Worm (Caenorhabditis elegans) whole organism, L1 larva: ENCODE results near the gene rde-1.

Source experiments
- aly-2 ChIP-seq: fragments of 150-350 bp; optimal IDR thresholded peaks from 2 replicates; lab custom pipeline; 2014; ENCODE audit warnings: missing biosample characterization, missing genetic modification characterization
- blmp-1 ChIP-seq: fragments of 150-350 bp; optimal IDR thresholded peaks from 2 replicates; lab custom pipeline; 2014; ENCODE audit warnings: missing biosample characterization, missing genetic modification characterization
- ceh-63 ChIP-seq: fragments of 200-800 bp; sonication (Bioruptor generic); optimal IDR thresholded peaks from 2 replicates; lab custom pipeline; 2018; ENCODE audit warnings: mild to moderate bottlenecking, missing genetic modification characterization, missing compliant biosample characterization
- ces-1 ChIP-seq: fragments of 150-350 bp; optimal IDR thresholded peaks from 2 replicates; lab custom pipeline; 2014; ENCODE audit warnings: missing biosample characterization, missing genetic modification reagents, missing genetic modification characterization
- efl-3 ChIP-seq: fragments of 200-800 bp; sonication (Bioruptor generic); optimal IDR thresholded peaks from 2 replicates; lab custom pipeline; 2018; ENCODE audit warnings: mild to moderate bottlenecking, missing genetic modification characterization, missing compliant biosample characterization
- egl-27 ChIP-seq, 2 experiments: fragments of 150-350 bp in 1 of 2; sonication (generic microtip); optimal IDR thresholded peaks; 3 replicates each; lab custom pipeline; 2017 to 2018; ENCODE audit warnings: missing biosample characterization in 2 of 2, missing genetic modification characterization in 2 of 2, missing genetic modification reagents in 2 of 2
- elt-2 ChIP-seq: sonication (generic microtip); optimal IDR thresholded peaks from 2 replicates; lab custom pipeline; 2016; ENCODE audit warnings: missing genetic modification characterization, mild to moderate bottlenecking, inconsistent platforms, missing compliant biosample characterization, missing genetic modification reagents
- elt-3 ChIP-seq, 6 experiments: fragments of 150-350 bp in 1 of 6; sonication (generic microtip); optimal IDR thresholded peaks; 2 replicates each; lab custom pipeline; 2017 to 2018; ENCODE audit warnings: missing biosample characterization in 6 of 6, missing genetic modification characterization in 6 of 6, inconsistent platforms in 1 of 6
- ets-5 ChIP-seq: fragments of 200-800 bp; sonication (Bioruptor generic); IDR thresholded peaks from 2 replicates; pipeline ENCODE4 v1.3.6; 2022; ENCODE audit warnings: missing genetic modification characterization, missing compliant biosample characterization
- fkh-4 ChIP-seq: sonication (generic microtip); optimal IDR thresholded peaks from 2 replicates; lab custom pipeline; 2016; ENCODE audit warnings: missing compliant biosample characterization, missing genetic modification characterization, borderline replicate concordance
- fkh-8 ChIP-seq: sonication (generic microtip); optimal IDR thresholded peaks from 2 replicates; lab custom pipeline; 2016; ENCODE audit warnings: mild to moderate bottlenecking, missing genetic modification characterization, missing compliant biosample characterization
- grh-1 ChIP-seq: fragments of 200-800 bp; sonication (Bioruptor generic); IDR thresholded peaks from 2 replicates; pipeline ENCODE4 v1.3.6; 2022; ENCODE audit warnings: missing genetic modification reagents, missing genetic modification characterization, missing compliant biosample characterization
- hlh-17 ChIP-seq: fragments of 200-800 bp; sonication (Bioruptor generic); optimal IDR thresholded peaks from 2 replicates; lab custom pipeline; 2018; ENCODE audit warnings: missing genetic modification characterization, mild to moderate bottlenecking, missing compliant biosample characterization, moderate library complexity, borderline replicate concordance
- hlh-4 ChIP-seq: sonication (generic microtip); optimal IDR thresholded peaks from 2 replicates; lab custom pipeline; 2016; ENCODE audit warnings: mild to moderate bottlenecking, missing genetic modification characterization, missing compliant biosample characterization
- hpl-2 ChIP-seq: fragments of 150-350 bp; optimal IDR thresholded peaks from 2 replicates; lab custom pipeline; 2014; ENCODE audit warnings: missing biosample characterization, missing genetic modification reagents, missing genetic modification characterization
- lin-13 ChIP-seq: fragments of 150-350 bp; optimal IDR thresholded peaks from 2 replicates; lab custom pipeline; 2014; ENCODE audit warnings: missing biosample characterization, missing genetic modification reagents, missing genetic modification characterization
- lin-14 ChIP-seq: fragments of 200-800 bp; sonication (Bioruptor generic); optimal IDR thresholded peaks from 2 replicates; lab custom pipeline; 2018; ENCODE audit warnings: mild to moderate bottlenecking, missing genetic modification characterization, moderate library complexity, missing compliant biosample characterization
- lin-35 ChIP-seq, 2 experiments: fragments of 150-350 bp; optimal IDR thresholded peaks; 2 replicates each; lab custom pipeline; 2014; ENCODE audit warnings: missing biosample characterization in 2 of 2, missing genetic modification characterization in 2 of 2, missing genetic modification reagents in 2 of 2
- lin-39 ChIP-seq: fragments of 150-350 bp; optimal IDR thresholded peaks from 2 replicates; lab custom pipeline; 2014; ENCODE audit warnings: missing biosample characterization, missing genetic modification reagents, missing genetic modification characterization
- lir-3 ChIP-seq: sonication (generic microtip); optimal IDR thresholded peaks from 2 replicates; lab custom pipeline; 2016; ENCODE audit warnings: mild to moderate bottlenecking, missing genetic modification characterization, moderate library complexity, missing compliant biosample characterization; ENCODE audit not compliant: poor library complexity
- mab-9 ChIP-seq: fragments of 200-800 bp; sonication (Bioruptor generic); IDR thresholded peaks from 2 replicates; pipeline ENCODE4 v1.3.6; 2022; ENCODE audit warnings: missing genetic modification reagents, missing genetic modification characterization, missing compliant biosample characterization
- mdl-1 ChIP-seq, 2 experiments: fragments of 150-350 bp; optimal IDR thresholded peaks; 2 replicates each; lab custom pipeline; 2014 to 2017; ENCODE audit warnings: missing biosample characterization in 2 of 2, missing genetic modification characterization in 2 of 2, inconsistent platforms in 1 of 2
- nhr-12 ChIP-seq: sonication (generic microtip); optimal IDR thresholded peaks from 2 replicates; lab custom pipeline; 2017; ENCODE audit warnings: missing biosample characterization, missing genetic modification characterization
- nhr-20 ChIP-seq: sonication (generic microtip); optimal IDR thresholded peaks from 2 replicates; lab custom pipeline; 2016; ENCODE audit warnings: mild to moderate bottlenecking, missing genetic modification characterization, missing compliant biosample characterization
- nhr-237 ChIP-seq: fragments of 150-350 bp; optimal IDR thresholded peaks from 2 replicates; lab custom pipeline; 2014; ENCODE audit warnings: missing biosample characterization, missing genetic modification characterization
- pag-3 ChIP-seq: sonication (generic microtip); optimal IDR thresholded peaks from 2 replicates; lab custom pipeline; 2017; ENCODE audit warnings: missing genetic modification characterization, mild to moderate bottlenecking, missing compliant biosample characterization, antibody characterized with exemption, borderline replicate concordance; ENCODE audit not compliant: insufficient read depth
- pax-3 ChIP-seq: fragments of 200-800 bp; sonication (Bioruptor generic); optimal IDR thresholded peaks from 2 replicates; lab custom pipeline; 2018; ENCODE audit warnings: mild to moderate bottlenecking, missing genetic modification characterization, moderate library complexity, missing compliant biosample characterization
- rnt-1 ChIP-seq: sonication (generic microtip); optimal IDR thresholded peaks from 2 replicates; lab custom pipeline; 2016; ENCODE audit warnings: mild to moderate bottlenecking, missing genetic modification characterization, moderate library complexity, missing compliant biosample characterization
- snpc-4 ChIP-seq: fragments of 150-350 bp; optimal IDR thresholded peaks from 2 replicates; lab custom pipeline; 2014; ENCODE audit warnings: missing biosample characterization, missing genetic modification characterization
- snu-23 ChIP-seq: sonication (generic microtip); optimal IDR thresholded peaks from 2 replicates; lab custom pipeline; 2016; ENCODE audit warnings: missing genetic modification characterization, missing compliant biosample characterization
- sox-4 ChIP-seq: sonication (generic microtip); optimal IDR thresholded peaks from 2 replicates; lab custom pipeline; 2016; ENCODE audit warnings: missing genetic modification characterization, missing compliant biosample characterization
- sup-37 ChIP-seq: fragments of 200-800 bp; sonication (Bioruptor generic); optimal IDR thresholded peaks from 2 replicates; lab custom pipeline; 2018; ENCODE audit warnings: mild to moderate bottlenecking, missing genetic modification characterization, missing compliant biosample characterization
- tbx-2 ChIP-seq: sonication (generic microtip); optimal IDR thresholded peaks from 2 replicates; lab custom pipeline; 2016; ENCODE audit warnings: missing genetic modification characterization, missing compliant biosample characterization
- unc-62 ChIP-seq: fragments of 150-350 bp; optimal IDR thresholded peaks from 2 replicates; lab custom pipeline; 2014; ENCODE audit warnings: missing biosample characterization, missing genetic modification reagents, missing genetic modification characterization
- unc-98 ChIP-seq: fragments of 200-800 bp; sonication (Bioruptor generic); IDR thresholded peaks from 2 replicates; pipeline ENCODE4 v1.3.6; 2022; ENCODE audit warnings: missing genetic modification characterization, missing compliant biosample characterization
- vab-15 ChIP-seq: sonication (generic microtip); optimal IDR thresholded peaks from 2 replicates; lab custom pipeline; 2017; ENCODE audit warnings: missing genotype, mild to moderate bottlenecking, missing genetic modification characterization, missing compliant biosample characterization
- xbp-1 ChIP-seq: sonication (generic microtip); optimal IDR thresholded peaks from 2 replicates; lab custom pipeline; 2016; ENCODE audit warnings: missing genetic modification characterization, missing compliant biosample characterization
- zip-4 ChIP-seq: fragments of 200-800 bp; sonication (Bioruptor generic); optimal IDR thresholded peaks from 2 replicates; lab custom pipeline; 2018; ENCODE audit warnings: mild to moderate bottlenecking, missing genetic modification characterization, moderate library complexity, missing compliant biosample characterization
- ztf-4 ChIP-seq: fragments of 150-350 bp; optimal IDR thresholded peaks from 2 replicates; lab custom pipeline; 2014; ENCODE audit warnings: missing biosample characterization, missing genetic modification characterization

Gene rde-1

DNA sequence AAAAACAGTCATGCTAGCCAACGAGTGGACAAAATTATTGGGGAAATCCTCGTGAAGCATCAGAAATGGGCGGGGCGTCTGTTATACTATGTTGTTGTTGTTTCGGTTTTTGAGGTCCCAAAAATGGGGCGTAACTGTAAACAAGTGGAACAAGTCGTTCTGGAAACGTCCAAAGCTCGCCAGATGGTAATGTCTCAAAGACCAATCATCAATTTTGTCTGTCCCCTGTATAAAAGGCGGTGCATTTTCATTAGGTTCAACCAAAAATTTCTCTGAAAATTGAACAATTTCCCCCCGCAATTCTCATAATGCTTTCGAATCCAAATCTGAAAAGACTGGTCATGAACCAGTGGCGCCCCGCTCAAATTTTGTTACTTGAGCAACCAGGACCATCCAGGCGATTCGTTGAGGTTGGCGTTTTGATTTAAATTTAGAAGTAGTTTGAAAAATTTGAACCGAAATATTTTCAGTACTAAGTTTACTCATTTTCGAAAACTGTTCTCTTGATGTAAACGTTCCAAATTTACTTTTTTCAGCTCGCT lies 27.7 kb upstream of the rde-1 start:
- no peak for TF ChIP-seq aly-2 (tag; lab: Kevin White, UChicago)

ce11 chrV:10018291-10018690 lies 26.8 kb upstream of the rde-1 start:
- TF ChIP-seq xbp-1 (tag; lab: Kevin White, UChicago) = no peak
- no peak for TF ChIP-seq snu-23 (GFP tag; lab: Kevin White, UChicago)
- TF ChIP-seq nhr-12 (tag; lab: Kevin White, UChicago) = no peak
- TF ChIP-seq egl-27 (tag; optimal IDR thresholded peaks at IDR 0.05; lab: Kevin White, UChicago) = no peak
- TF ChIP-seq zip-4 (GFP tag; lab: Kevin White, UChicago) = no peak
- TF ChIP-seq grh-1 = no peak
- TF ChIP-seq unc-98 = no peak
- TF ChIP-seq ces-1 (GFP tag; lab: Kevin White, UChicago) = no peak
- TF ChIP-seq hlh-4 = no peak
- no peak for TF ChIP-seq lin-13 (GFP tag; lab: Kevin White, UChicago)
- TF ChIP-seq nhr-20 (tag; lab: Kevin White, UChicago) = no peak
- no peak for TF ChIP-seq ztf-4 (tag; lab: Kevin White, UChicago)

- TF ChIP-seq lin-14 (peak; percentile 42), nhr-12 (tag; lab: Kevin White, UChicago) (no peak), elt-2 (tag; lab: Kevin White, UChicago) (peak; percentile 42), sup-37 (GFP tag; lab: Kevin White, UChicago) (no peak), pax-3 (tag; lab: Kevin White, UChicago) (no peak), lir-3 (tag; lab: Kevin White, UChicago) (no peak), pag-3 (tag; lab: Kevin White, UChicago) (peak; percentile 41), efl-3 (GFP tag; lab: Kevin White, UChicago) (no peak), vab-15 (no peak), nhr-237 (tag; lab: Kevin White, UChicago) (no peak), elt-3 (tag; optimal IDR thresholded peaks at IDR 0.05; lab: Kevin White, UChicago) (peak in 5 of 6 experiments; percentile 71 to 98 (median 80)), rnt-1 (tag; lab: Kevin White, UChicago) (no peak), blmp-1 (tag; lab: Kevin White, UChicago) (peak; percentile 65), lin-35 (GFP tag; optimal IDR thresholded peaks at IDR 0.05; lab: Kevin White, UChicago) (peak in 1 of 2 experiments; percentile 33), unc-98 (no peak)
These were observed 21.2 kb upstream of the rde-1 start for ce11 chrV:10012639-10013038.

- TF ChIP-seq snpc-4 (tag; lab: Kevin White, UChicago) = no peak
- no peak for TF ChIP-seq hlh-17 (GFP tag; lab: Kevin White, UChicago)
- TF ChIP-seq ets-5 (GFP tag; lab: Robert Waterston, UW) = no peak
These were observed 20.2 kb upstream of the rde-1 start, which contains the start of gene lea-1 for ce11 chrV:10011623-10012022. Gene lea-1, plus strand, starts transcription at chrV:10011923.

ce11 chrV:10007484-10007883 lies 16.0 kb upstream of the rde-1 start:
- TF ChIP-seq ceh-63 (GFP tag; lab: Kevin White, UChicago) (no peak), lin-39 (tag; lab: Kevin White, UChicago) (no peak), tbx-2 (tag; lab: Kevin White, UChicago) (no peak), ces-1 (GFP tag; lab: Kevin White, UChicago) (no peak), aly-2 (tag; lab: Kevin White, UChicago) (no peak), sox-4 (tag; lab: Kevin White, UChicago) (no peak), hpl-2 (GFP tag; lab: Kevin White, UChicago) (no peak), unc-62 (GFP tag; lab: Kevin White, UChicago) (no peak), mab-9 (no peak), fkh-4 (tag; lab: Kevin White, UChicago) (no peak), fkh-8 (no peak), mdl-1 (tag; optimal IDR thresholded peaks at IDR 0.05; lab: Kevin White, UChicago) (no peak)
- TF ChIP-seq, all 84 proteins: peak for 0
